Worm (Caenorhabditis elegans) whole organism, L1 larva: Measurements from ENCODE around the gene vab-23.

Experiments
- F16B12.6 ChIP-seq: fragments of 150-350 bp; optimal IDR thresholded peaks from 2 replicates; lab custom pipeline; 2014; ENCODE audit warnings: missing biosample characterization, missing genetic modification characterization
- aha-1 ChIP-seq: fragments of 150-350 bp; optimal IDR thresholded peaks from 2 replicates; lab custom pipeline; 2014; ENCODE audit warnings: missing biosample characterization, missing genetic modification characterization
- aly-2 ChIP-seq: fragments of 150-350 bp; optimal IDR thresholded peaks from 2 replicates; lab custom pipeline; 2014; ENCODE audit warnings: missing biosample characterization, missing genetic modification characterization
- ceh-63 ChIP-seq: fragments of 200-800 bp; sonication (Bioruptor generic); optimal IDR thresholded peaks from 2 replicates; lab custom pipeline; 2018; ENCODE audit warnings: mild to moderate bottlenecking, missing genetic modification characterization, missing compliant biosample characterization
- ceh-88 ChIP-seq: fragments of 200-800 bp; sonication (Bioruptor generic); IDR thresholded peaks from 2 replicates; pipeline ENCODE4 v1.3.6; 2022; ENCODE audit warnings: missing genetic modification characterization, missing compliant biosample characterization
- ceh-90 ChIP-seq: sonication (generic microtip); optimal IDR thresholded peaks from 2 replicates; lab custom pipeline; 2016; ENCODE audit warnings: missing genetic modification characterization, missing compliant biosample characterization
- dsc-1 ChIP-seq: sonication (generic microtip); optimal IDR thresholded peaks from 2 replicates; lab custom pipeline; 2016; ENCODE audit warnings: mild to moderate bottlenecking, missing genetic modification characterization, missing compliant biosample characterization
- efl-1 ChIP-seq, 4 experiments: fragments of 150-350 bp; optimal IDR thresholded peaks in 3 of 4; peaks in 1 of 4; 1 replicate in 1 of 4; 2 replicates in 3 of 4; lab custom pipeline; 2014; ENCODE audit warnings: missing biosample characterization in 2 of 4, missing genetic modification characterization in 2 of 4, missing genetic modification reagents in 2 of 4
- egl-13 ChIP-seq: sonication (generic microtip); optimal IDR thresholded peaks from 2 replicates; lab custom pipeline; 2016; ENCODE audit warnings: missing genotype, missing genetic modification reagents, missing genetic modification characterization, missing compliant biosample characterization
- egl-27 ChIP-seq, 2 experiments: fragments of 150-350 bp in 1 of 2; sonication (generic microtip); optimal IDR thresholded peaks; 3 replicates each; lab custom pipeline; 2017 to 2018; ENCODE audit warnings: missing biosample characterization in 2 of 2, missing genetic modification characterization in 2 of 2, missing genetic modification reagents in 2 of 2
- fkh-8 ChIP-seq: sonication (generic microtip); optimal IDR thresholded peaks from 2 replicates; lab custom pipeline; 2016; ENCODE audit warnings: mild to moderate bottlenecking, missing genetic modification characterization, missing compliant biosample characterization
- hlh-4 ChIP-seq: sonication (generic microtip); optimal IDR thresholded peaks from 2 replicates; lab custom pipeline; 2016; ENCODE audit warnings: mild to moderate bottlenecking, missing genetic modification characterization, missing compliant biosample characterization
- hpl-2 ChIP-seq: fragments of 150-350 bp; optimal IDR thresholded peaks from 2 replicates; lab custom pipeline; 2014; ENCODE audit warnings: missing biosample characterization, missing genetic modification reagents, missing genetic modification characterization
- irx-1 ChIP-seq: sonication (generic microtip); optimal IDR thresholded peaks from 2 replicates; lab custom pipeline; 2016; ENCODE audit warnings: missing genetic modification characterization, missing compliant biosample characterization
- lin-14 ChIP-seq: fragments of 200-800 bp; sonication (Bioruptor generic); optimal IDR thresholded peaks from 2 replicates; lab custom pipeline; 2018; ENCODE audit warnings: mild to moderate bottlenecking, missing genetic modification characterization, moderate library complexity, missing compliant biosample characterization
- lin-15B ChIP-seq: fragments of 150-350 bp; sonication (generic microtip); optimal IDR thresholded peaks from 3 replicates; lab custom pipeline; 2014; ENCODE audit warnings: missing biosample characterization, missing genetic modification characterization
- lin-35 ChIP-seq, 2 experiments: fragments of 150-350 bp; optimal IDR thresholded peaks; 2 replicates each; lab custom pipeline; 2014; ENCODE audit warnings: missing biosample characterization in 2 of 2, missing genetic modification characterization in 2 of 2, missing genetic modification reagents in 2 of 2
- mdl-1 ChIP-seq, 2 experiments: fragments of 150-350 bp; optimal IDR thresholded peaks; 2 replicates each; lab custom pipeline; 2014 to 2017; ENCODE audit warnings: missing biosample characterization in 2 of 2, missing genetic modification characterization in 2 of 2, inconsistent platforms in 1 of 2
- mef-2 ChIP-seq: fragments of 150-350 bp; optimal IDR thresholded peaks from 2 replicates; lab custom pipeline; 2014; ENCODE audit warnings: missing biosample characterization, missing genetic modification characterization
- nhr-12 ChIP-seq: sonication (generic microtip); optimal IDR thresholded peaks from 2 replicates; lab custom pipeline; 2017; ENCODE audit warnings: missing biosample characterization, missing genetic modification characterization
- nhr-237 ChIP-seq: fragments of 150-350 bp; optimal IDR thresholded peaks from 2 replicates; lab custom pipeline; 2014; ENCODE audit warnings: missing biosample characterization, missing genetic modification characterization
- nhr-77 ChIP-seq: fragments of 150-350 bp; optimal IDR thresholded peaks from 2 replicates; lab custom pipeline; 2014; ENCODE audit warnings: missing biosample characterization, missing genetic modification characterization
- nhr-84 ChIP-seq: sonication (generic microtip); optimal IDR thresholded peaks from 2 replicates; lab custom pipeline; 2017; ENCODE audit warnings: missing biosample characterization, missing genetic modification characterization
- nhr-90 ChIP-seq: sonication (generic microtip); optimal IDR thresholded peaks from 2 replicates; lab custom pipeline; 2016; ENCODE audit warnings: mild to moderate bottlenecking, missing genetic modification characterization, missing compliant biosample characterization; ENCODE audit not compliant: poor library complexity
- pax-3 ChIP-seq: fragments of 200-800 bp; sonication (Bioruptor generic); optimal IDR thresholded peaks from 2 replicates; lab custom pipeline; 2018; ENCODE audit warnings: mild to moderate bottlenecking, missing genetic modification characterization, moderate library complexity, missing compliant biosample characterization
- snu-23 ChIP-seq: sonication (generic microtip); optimal IDR thresholded peaks from 2 replicates; lab custom pipeline; 2016; ENCODE audit warnings: missing genetic modification characterization, missing compliant biosample characterization
- sox-4 ChIP-seq: sonication (generic microtip); optimal IDR thresholded peaks from 2 replicates; lab custom pipeline; 2016; ENCODE audit warnings: missing genetic modification characterization, missing compliant biosample characterization
- sptf-1 ChIP-seq: fragments of 150-350 bp; optimal IDR thresholded peaks from 2 replicates; lab custom pipeline; 2014; ENCODE audit warnings: missing biosample characterization, missing genetic modification characterization
- sup-37 ChIP-seq: fragments of 200-800 bp; sonication (Bioruptor generic); optimal IDR thresholded peaks from 2 replicates; lab custom pipeline; 2018; ENCODE audit warnings: mild to moderate bottlenecking, missing genetic modification characterization, missing compliant biosample characterization
- swsn-7 ChIP-seq: sonication (generic microtip); optimal IDR thresholded peaks from 2 replicates; lab custom pipeline; 2016; ENCODE audit warnings: missing genetic modification characterization, missing compliant biosample characterization
- tbx-2 ChIP-seq: sonication (generic microtip); optimal IDR thresholded peaks from 2 replicates; lab custom pipeline; 2016; ENCODE audit warnings: missing genetic modification characterization, missing compliant biosample characterization
- tlp-1 ChIP-seq: fragments of 150-350 bp; optimal IDR thresholded peaks from 2 replicates; lab custom pipeline; 2014; ENCODE audit warnings: missing biosample characterization, missing genetic modification characterization
- unc-130 ChIP-seq: fragments of 150-350 bp; optimal IDR thresholded peaks from 2 replicates; lab custom pipeline; 2017; ENCODE audit warnings: missing biosample characterization, missing genetic modification characterization, inconsistent platforms
- unc-30 ChIP-seq: sonication (generic microtip); optimal IDR thresholded peaks from 2 replicates; lab custom pipeline; 2017; ENCODE audit warnings: missing biosample characterization, missing genetic modification characterization
- unc-62 ChIP-seq: fragments of 150-350 bp; optimal IDR thresholded peaks from 2 replicates; lab custom pipeline; 2014; ENCODE audit warnings: missing biosample characterization, missing genetic modification reagents, missing genetic modification characterization
- zag-1 ChIP-seq: fragments of 150-350 bp; optimal IDR thresholded peaks from 2 replicates; lab custom pipeline; 2014; ENCODE audit warnings: missing biosample characterization, missing genetic modification characterization
- ztf-11 ChIP-seq, 2 experiments: sonication (generic microtip); optimal IDR thresholded peaks; 2 replicates each; lab custom pipeline; 2016 to 2017; ENCODE audit warnings: missing genetic modification characterization in 2 of 2, missing biosample characterization in 1 of 2, missing compliant biosample characterization in 1 of 2

vab-23 gene

DNA sequence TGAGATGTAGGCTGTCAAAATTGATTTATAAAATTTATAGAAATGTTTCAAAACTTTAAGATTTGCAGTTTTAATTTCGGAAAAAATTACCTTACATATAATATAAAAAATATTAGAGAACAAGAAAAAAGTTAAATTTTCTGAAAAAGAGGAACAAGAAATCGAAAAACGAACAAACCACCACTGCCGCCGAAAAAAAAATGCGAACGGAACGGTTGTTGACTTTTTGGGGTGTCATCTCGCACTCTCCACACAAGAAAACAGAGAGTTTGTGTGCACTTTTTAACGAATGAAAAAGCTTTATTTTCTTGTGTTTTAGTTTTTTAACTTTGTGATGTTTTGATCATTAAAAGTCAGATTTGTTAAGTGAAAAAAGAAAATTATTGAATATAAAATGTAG is 24.2 kb upstream of the vab-23 start:
- TF ChIP-seq snu-23 (GFP tag; lab: Kevin White, UChicago) (no peak), nhr-237 (no peak), lin-14 (GFP tag; lab: Kevin White, UChicago) (no peak), sup-37 (no peak), sptf-1 (tag; lab: Kevin White, UChicago) (no peak), fkh-8 (tag; lab: Kevin White, UChicago) (no peak), ceh-88 (GFP tag; lab: Robert Waterston, UW) (no peak), ceh-90 (tag; lab: Kevin White, UChicago) (no peak), nhr-77 (tag; lab: Kevin White, UChicago) (no peak), swsn-7 (tag; lab: Kevin White, UChicago) (no peak), nhr-90 (no peak), hpl-2 (GFP tag; lab: Kevin White, UChicago) (no peak), unc-30 (no peak), efl-1 (optimal IDR thresholded peaks at IDR 0.05; lab: Kevin White, UChicago) (no peak), efl-1 (GFP tag; optimal IDR thresholded peaks at IDR 0.05 in 1 of 2; lab: Kevin White, UChicago) (no peak), ceh-63 (GFP tag; lab: Kevin White, UChicago) (no peak), egl-13 (tag; lab: Kevin White, UChicago) (no peak), hlh-4 (tag; lab: Kevin White, UChicago) (no peak), F16B12.6 (no peak)

DNA sequence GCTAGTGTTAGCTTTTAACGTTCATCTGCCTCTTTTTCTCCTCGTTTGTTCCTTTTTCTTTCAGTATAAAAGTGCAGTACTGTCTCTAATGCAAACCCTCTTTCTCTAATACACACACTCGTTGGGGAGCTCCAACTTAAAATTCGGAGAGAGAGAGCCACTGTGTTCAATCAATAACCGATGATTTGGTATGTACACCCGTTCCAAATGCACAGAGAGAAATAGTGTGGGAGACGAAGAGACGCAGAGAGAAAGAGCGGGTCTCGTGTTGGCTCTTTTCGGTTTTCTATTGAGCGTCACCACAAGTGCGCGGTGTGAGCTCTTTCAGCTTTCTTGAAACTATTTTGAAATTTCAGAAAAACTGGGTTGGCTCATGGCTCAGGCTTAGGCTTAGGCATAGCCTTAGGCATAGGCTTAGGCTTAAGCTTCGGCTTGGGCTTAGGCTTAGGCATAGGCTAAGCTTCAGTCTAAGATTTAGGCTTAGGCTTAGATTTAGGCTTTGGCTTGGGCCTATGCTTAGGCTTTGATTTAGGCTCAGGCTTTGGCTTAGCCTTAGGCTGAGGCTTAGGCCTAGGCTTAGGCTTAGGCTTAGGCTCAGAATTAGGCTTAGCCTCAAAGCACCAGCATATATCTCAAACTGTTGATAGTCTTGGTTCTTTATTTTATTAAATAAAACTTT is 22.7 kb upstream of the vab-23 start:
- TF ChIP-seq unc-62 (GFP tag; lab: Kevin White, UChicago) (no peak), zag-1 (no peak), mef-2 (tag; lab: Kevin White, UChicago) (no peak), unc-130 (tag; lab: Kevin White, UChicago) (no peak), mdl-1 (tag; optimal IDR thresholded peaks at IDR 0.05; lab: Kevin White, UChicago) (no peak), nhr-84 (no peak), sup-37 (no peak), ztf-11 (tag; optimal IDR thresholded peaks at IDR 0.05; lab: Kevin White, UChicago) (no peak), hpl-2 (GFP tag; lab: Kevin White, UChicago) (no peak), tlp-1 (no peak), aly-2 (no peak), irx-1 (no peak), pax-3 (no peak), egl-27 (tag; optimal IDR thresholded peaks at IDR 0.05; lab: Kevin White, UChicago) (no peak), lin-15B (tag; lab: Kevin White, UChicago) (no peak), tbx-2 (tag; lab: Kevin White, UChicago) (no peak)

DNA sequence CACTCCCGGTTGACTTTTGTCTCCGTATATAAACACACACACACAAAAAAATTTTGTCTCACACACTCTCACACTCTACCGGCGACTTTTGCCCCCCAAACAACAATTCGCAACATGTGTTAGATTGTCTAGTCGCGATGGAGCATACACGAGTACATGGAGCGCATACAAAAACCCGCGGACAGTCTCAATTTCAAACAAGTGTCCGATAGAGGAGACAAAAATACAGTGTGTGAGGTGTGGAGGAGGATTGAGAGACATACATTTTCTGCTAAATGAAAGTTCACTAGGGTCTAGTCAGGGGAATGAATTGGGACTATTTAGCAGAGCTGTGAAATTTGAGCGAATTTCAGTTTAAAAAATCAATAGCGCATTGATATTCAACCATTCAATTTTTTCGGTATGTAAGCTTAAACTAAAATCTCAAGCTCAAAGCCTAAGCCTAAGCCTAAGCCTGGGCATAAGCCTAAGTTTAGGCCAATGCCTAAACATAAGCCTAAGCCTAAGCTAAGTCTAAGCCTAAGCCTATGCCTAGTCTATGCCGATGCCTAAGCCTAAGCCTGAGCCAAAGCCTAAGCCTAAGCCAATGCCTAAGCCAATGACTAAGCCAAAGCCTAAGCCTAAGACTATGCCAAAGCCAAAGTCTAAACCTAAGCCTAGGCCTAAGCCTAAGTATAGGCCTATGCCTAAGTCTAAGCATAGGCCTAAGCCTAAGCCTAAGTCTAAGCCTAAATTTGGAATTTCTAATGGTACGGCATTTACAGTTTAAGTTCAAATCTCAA is 21.9 kb upstream of the vab-23 start:
- TF ChIP-seq nhr-12 (tag; lab: Kevin White, UChicago) (no peak), aha-1 (no peak), sox-4 (tag; lab: Kevin White, UChicago) (no peak), dsc-1 (tag; lab: Kevin White, UChicago) (no peak), nhr-237 (no peak), efl-1 (optimal IDR thresholded peaks at IDR 0.05; lab: Kevin White, UChicago) (no peak), efl-1 (GFP tag; optimal IDR thresholded peaks at IDR 0.05 in 1 of 2; lab: Kevin White, UChicago) (peak in 1 of 2 experiments; percentile 61), lin-35 (GFP tag; optimal IDR thresholded peaks at IDR 0.05; lab: Kevin White, UChicago) (no peak)
